Fruit fly (Drosophila melanogaster) whole organism, larva: Measurements from ENCODE around the gene SpdS.

Source experiments
- noc ChIP-seq: fragments of 200-800 bp; sonication (Bioruptor generic); optimal IDR thresholded peaks from 3 replicates; lab custom pipeline; 2019; ENCODE audit warnings: missing biosample characterization, mild to moderate bottlenecking, missing genetic modification characterization, moderate library complexity

Gene SpdS

DNA sequence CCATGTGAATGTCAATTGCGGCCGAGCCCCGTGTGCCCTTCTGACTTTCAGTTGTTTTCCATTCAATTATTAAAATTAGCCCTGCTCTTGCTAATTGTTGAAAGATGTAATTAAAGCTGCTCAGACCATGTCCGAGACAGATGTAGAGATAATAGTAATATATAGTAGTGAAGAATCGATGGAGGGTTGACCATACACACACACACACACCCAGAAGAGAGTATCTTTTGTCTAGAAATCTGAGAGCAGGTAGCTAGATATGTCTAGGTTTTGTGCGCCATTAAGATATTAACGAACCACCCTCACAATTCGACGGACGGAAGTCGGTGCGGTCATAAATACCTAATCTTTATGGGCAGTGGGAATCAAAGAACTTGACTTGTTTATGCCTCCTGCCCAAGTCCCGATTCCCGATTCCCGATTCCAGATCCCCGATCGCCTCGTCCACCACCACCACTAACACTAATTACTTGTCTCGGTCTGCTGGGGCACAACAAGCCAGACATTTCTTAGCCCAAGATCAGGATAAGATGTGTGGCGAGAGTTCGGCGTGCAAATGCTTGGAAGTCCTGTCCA lies 26.9 kb upstream of the SpdS start:
- TF ChIP-seq noc (tag; lab: Kevin White, UChicago): no peak

DNA sequence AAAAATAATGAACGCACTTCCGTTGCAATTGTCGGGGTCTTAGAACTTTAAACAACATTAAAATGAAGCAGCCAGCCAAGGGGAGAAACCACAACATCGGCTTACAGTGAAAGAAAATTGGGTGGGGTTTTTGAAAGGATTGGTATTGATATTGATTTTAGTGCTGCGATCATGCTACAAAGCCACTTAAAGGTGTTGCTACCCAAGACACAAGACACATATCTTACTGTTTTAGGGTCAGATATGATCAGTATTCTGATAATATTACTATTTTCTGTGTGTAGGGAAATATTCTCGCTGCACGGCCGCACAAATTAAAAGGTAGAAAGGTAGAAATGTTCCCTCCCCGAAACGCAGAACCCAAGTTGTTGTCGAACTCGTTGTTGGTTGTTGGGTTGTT lies 26.4 kb upstream of the SpdS start:
- no peak for TF ChIP-seq noc (tag; lab: Kevin White, UChicago)

DNA sequence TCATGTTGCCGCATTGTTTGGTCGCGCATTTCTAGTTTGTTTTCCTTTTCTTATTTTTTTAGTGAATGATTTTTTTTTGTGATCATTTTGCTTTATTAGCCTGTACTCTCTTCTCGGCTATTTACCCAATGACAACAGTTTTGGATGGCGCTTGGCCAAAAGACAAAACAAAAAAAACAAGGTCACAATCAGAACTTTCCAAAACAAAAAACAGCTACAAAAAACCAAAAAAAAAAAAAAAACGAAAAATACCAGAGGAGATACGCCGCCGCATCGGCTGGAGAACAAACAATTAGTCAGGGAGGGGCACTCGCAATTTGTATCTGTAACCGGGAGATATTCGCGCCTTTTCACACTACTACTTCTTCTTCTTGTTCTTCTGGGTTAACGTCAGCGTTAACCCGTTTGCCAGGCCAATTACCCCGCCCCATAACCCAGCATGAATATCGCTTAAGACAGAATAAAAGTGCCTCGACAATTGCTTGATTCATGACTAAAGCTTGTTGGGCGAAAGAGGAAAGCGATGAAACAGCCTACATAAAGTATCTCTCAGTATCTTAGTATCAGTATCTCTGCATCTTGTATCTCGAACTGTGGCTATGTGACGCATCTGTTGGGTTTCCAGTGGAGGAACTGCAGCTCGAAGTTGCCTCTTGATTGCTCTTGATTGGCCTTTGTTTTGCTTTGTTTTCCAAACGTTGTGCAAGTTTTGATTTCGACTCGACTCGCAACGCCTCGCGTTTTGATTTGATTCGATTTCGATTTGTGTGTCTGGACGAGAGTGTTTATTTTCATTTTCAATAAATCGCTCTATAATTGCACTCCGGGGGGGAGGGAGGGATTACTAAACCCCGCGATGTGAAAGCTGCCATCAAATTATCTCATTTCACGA lies 24.3 kb upstream of the SpdS start:
- no peak for TF ChIP-seq noc (tag; lab: Kevin White, UChicago)

DNA sequence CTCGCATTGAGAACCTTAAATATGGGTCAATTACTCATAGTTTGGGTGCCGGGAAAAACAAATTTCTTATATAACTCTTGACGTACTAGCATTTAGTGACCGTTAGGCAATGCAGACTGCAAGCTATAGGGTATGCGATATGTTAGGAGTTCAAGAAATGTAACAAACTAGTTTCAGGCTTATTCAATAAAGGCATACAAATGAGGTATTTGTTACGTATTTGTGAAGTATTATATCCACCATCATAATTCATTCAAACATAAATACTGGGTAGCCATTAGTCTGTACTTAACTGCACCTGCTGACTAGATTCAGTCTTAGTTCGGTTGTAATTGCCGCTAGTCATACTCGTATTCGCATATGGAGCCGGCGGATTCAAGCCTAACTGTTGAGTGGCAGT lies 23.2 kb upstream of the SpdS start:
- TF ChIP-seq noc (tag; lab: Kevin White, UChicago): no peak

DNA sequence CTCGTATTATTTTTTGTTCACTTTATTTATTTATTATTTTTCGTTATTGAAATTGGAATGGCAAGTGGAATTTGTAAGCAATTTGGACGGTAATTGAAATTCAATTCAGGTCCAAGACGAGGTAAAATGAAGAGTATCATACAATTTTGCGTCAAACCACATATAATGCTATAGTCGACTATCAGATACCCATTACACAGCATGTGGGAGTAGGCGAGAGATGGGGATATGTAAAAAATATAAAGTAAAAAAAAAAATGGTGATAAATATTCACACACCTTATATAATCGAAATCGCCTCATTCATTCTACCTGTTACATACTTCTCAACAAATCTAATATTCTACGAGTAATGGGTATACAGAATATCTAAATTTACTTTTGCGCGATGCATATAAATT lies 19.2 kb upstream of the SpdS start:
- TF ChIP-seq noc (tag; lab: Kevin White, UChicago): peak; percentile 33

DNA sequence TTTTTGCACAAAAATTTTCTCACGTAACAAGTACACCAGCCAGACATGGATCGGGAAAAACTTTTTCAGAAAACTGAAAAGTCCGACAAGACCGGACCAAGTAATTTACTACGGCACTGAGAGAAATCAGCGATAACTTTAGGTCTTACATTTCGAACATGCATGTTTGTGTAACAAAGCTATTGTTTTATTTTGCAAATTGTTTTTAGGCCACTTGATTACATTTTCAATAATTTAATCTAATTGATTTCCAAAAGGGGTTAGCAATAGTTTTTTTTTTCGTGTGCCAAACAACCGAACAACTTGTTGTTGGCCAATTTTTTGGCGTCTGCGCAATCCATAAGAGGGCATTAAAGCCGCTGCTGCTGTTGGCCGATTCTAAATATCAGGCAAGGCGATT lies 18.3 kb upstream of the SpdS start:
- TF ChIP-seq noc (tag; lab: Kevin White, UChicago): peak; percentile 39

DNA sequence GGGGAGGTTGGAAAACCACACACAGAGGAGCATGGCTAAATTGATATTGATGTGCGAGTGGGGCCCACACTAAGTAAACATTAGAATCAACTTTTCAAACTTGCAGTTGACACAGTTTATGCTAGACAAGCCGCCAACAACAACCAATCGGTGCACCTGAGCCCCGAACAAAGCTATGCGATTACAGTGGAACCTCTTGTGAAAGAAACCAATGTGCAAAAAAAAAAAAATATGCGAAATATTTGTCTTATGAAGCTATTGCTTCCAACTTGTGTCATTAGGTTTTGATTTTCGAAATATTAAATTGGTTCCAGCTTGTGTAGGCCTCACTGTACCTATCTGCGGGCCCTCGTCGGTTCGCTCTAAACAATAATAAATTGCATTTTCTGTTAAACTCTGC lies 13.1 kb upstream of the SpdS start:
- peak; percentile 60 for TF ChIP-seq noc (tag; lab: Kevin White, UChicago)

DNA sequence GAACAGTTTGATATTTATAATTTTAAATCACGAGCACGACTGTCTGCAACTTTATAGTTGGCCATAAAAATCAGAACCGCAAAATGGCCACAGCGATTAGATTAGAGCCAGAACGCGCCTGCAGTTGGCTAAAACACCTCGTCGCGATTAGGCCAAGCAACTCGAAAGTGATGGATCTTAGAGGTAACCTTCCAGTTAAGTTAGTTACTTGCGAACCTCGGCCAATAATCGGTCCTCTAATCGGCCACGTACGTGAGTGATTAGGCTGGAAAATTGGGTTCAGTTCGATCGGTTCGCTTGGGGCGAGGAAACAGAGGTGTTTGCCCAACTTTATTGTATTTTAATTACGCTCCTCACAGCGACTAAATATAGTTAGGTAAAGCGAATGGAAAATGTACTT lies 11.2 kb upstream of the SpdS start:
- TF ChIP-seq noc (tag; lab: Kevin White, UChicago): peak; percentile 84

DNA sequence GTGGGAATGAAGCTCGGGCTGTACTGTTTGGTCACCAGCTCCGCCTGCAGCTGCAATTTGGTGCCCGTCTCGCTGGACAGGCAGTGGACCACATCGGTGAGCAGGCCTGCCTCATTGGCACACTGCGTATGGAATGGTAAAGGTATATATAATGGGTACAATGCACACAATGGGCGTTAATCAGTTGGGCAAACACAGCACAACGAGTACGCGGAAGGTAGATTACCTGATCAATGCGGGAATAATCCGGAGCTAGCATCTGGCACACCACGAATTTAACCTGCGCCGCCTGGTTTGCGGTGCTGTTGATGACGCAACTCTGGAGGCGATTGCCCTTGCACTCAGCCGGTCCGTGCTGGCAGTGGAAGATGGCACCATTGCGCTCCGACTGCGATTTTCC lies 6.0 kb upstream of the SpdS start:
- TF ChIP-seq noc (tag; lab: Kevin White, UChicago): no peak

DNA sequence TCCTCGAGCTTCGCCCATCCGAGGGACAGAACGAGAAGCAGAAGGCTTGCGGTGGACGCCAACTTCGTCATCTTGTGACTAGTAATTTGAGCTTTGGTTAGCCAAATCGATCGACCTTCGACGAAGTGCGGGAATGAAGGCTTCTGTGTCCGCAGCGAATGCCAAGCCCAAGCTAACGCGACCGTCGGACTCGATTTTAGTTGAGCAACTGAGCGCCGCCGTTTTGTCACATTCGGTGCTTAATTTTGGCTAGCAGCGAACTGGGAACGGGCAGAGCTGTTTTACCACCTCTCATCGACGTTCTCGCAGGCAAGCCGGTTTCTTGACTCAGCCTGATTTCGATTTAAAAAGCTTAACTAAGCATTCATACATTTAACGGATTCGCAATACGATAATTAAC lies 5.2 kb upstream of the SpdS start:
- TF ChIP-seq noc (tag; lab: Kevin White, UChicago): no peak

DNA sequence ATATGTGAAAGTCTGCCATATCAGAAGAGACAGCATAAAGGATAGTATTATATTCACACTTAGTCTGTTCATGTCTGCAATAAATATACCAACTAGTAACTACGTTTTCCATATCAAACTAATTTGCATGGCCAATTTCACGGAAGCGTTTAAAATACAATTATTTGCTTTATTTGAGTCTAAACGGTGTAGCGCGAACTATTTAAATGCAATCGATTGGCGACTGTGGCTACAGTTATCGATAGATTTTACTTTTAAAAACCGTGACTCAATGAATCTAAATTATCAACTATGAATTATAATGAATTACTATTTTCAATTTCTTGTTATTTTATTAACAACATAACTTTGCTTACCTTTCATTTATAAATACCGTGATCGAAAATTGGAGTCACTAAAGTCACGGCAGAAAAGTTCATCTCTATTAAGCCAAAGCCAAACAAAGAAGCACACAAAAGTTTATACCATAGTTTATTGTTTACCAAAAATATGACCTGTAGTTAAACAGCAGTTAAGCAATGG lies 4.5 kb upstream of the SpdS start, which contains the start of the genes CG9427 and CG8319:
TSS of gene CG9427 (minus strand) at position 51 of the 522 bp plus-strand sequence.
TSS of gene CG8319 (plus strand) at position 442 of the 522 bp plus-strand sequence.
- peak; percentile 93 for TF ChIP-seq noc (tag; lab: Kevin White, UChicago)

DNA sequence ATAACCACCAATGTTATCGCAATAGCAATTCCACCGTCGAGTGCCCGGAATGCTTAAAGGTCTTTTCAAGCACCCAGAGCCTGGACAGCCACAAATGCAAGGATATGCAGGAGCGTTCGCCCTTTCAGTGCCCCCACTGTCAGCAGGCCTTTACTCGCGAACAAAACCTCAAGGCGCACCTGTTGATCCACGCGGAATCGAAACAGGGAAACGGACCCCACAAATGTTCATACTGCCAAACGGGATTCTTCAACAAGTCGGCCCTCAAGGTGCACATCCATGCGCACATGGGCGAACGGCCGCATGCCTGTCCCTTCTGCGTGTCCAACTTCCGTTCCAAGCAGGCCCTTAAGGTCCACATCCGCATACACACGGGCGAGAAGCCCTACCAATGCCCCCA lies 3.4 kb upstream of the SpdS start:
- TF ChIP-seq noc (tag; lab: Kevin White, UChicago): no peak

DNA sequence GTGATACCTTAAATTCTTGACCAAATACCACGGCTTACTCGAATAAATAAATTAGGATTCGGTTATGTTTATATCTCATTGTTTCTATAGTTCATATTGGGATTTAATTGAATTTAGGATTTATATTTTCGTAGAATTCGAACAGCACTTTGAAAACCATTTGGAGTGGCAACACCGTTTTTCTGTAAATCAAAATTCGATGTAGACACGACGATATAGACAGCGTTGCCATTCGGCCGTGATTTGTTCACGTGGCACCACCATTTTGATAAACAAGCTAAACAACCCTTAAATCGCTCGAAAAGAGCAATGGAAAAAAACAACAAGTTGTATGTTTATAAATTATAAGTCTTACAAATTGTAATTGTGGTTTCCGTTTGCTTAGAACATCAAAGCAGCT lies 2.8 kb upstream of the SpdS start:
- no peak for TF ChIP-seq noc (tag; lab: Kevin White, UChicago)

DNA sequence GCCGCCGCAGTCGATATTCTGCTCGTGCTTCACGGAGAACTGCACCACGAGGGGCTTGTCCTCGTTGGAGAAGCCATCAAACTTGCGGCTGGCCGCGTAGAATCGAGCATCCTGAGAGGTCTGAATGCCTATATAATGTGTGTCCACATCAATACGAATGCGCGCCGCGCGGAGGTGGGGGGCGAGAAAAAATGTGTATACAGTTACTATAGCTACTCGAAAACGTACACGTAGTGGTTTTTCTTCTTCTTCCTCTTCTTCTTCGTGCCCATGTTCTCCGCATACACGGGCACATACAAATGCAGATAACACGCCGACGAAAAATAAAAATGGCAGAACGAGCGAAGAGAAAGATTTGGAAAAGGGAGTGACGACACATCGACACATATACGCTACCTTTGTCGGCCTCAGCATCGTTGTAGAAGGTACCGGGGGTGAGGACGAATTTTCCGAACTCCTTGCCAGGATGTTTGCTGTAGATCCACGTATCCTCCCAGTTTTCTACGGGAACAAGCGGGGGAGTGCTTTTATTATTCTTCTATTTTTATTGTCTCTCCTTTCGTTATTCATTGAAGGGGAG lies 1.3 kb upstream of the SpdS start:
- no peak for TF ChIP-seq noc (tag; lab: Kevin White, UChicago)

DNA sequence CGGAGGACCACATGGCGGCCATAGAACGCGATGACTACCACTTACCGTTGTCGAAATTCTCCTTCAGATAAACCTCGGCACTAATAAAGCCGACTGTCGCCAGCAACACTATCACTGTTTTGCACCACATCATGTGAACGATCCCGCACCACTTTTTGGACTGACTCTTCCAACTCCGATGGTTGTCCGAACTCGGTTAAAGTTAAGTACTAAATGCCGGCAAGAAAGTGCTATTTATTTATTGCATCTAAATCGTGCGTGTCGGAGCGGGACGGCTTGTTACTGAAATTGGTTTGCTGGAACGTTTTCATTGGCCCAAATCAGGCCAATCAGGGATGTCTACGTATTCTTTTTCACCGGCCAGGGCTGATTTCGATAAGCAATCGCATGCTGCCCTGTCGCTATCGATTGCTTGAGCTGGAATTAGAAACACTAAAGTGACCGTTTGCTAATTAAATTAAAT lies 777 bp upstream of the SpdS start, which contains the start of gene Calr:
TSS of gene Calr (minus strand) at position 219 of the 463 bp plus-strand sequence.
- TF ChIP-seq noc (tag; lab: Kevin White, UChicago): peak; percentile 50
